ENCODE assay signal across 2 worm cellular contexts in the genomic region with DNA sequence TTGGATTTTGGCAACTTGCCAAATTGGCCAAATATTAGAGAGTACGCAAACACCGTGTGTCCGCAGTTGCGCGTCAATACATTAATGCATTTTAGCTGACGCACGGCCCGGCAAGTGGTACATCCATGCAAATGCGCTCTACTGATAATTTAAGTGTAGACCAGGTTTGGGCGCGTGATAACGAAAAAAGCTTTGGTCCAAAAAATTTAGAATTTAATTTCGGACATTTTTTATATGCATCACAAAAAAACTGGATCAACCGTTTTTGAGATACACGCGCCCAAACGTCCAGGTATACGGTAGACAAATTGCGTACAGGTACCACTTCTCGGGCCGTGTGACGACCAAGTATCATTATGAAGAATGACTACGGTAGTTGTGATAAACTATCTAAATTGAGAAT.
TF ChIP-seq lines count a peak whose summit lies in the region.

R186.8 (minus strand) TSS at position 58 of the 403 bp plus-strand sequence.

TF ChIP-seq in whole organism, L1 larva, 84 proteins besides CTCF, POLR2A, EP300 and RAD21 (continued from another document):
- peak; percentile 49 for TF ChIP-seq rnt-1 (tag; optimal IDR thresholded peaks at IDR 0.05; lab: Kevin White, UChicago)
- TF ChIP-seq egl-13 (tag; optimal IDR thresholded peaks at IDR 0.05; lab: Kevin White, UChicago), result peak; percentile 16
- TF ChIP-seq unc-86 (tag; optimal IDR thresholded peaks at IDR 0.05; lab: Kevin White, UChicago), result peak; percentile 5
- peak; percentile 82 for TF ChIP-seq snu-23 (GFP tag; optimal IDR thresholded peaks at IDR 0.05; lab: Kevin White, UChicago)
- peak; percentile 8 to 69 (median 58) for TF ChIP-seq dpl-1 (GFP tag; optimal IDR thresholded peaks at IDR 0.05; lab: Kevin White, UChicago)
- peak; percentile 53 to 62 for TF ChIP-seq efl-1 (optimal IDR thresholded peaks at IDR 0.05; lab: Kevin White, UChicago)
- TF ChIP-seq efl-1 (GFP tag; optimal IDR thresholded peaks at IDR 0.05 in 1 of 2; lab: Kevin White, UChicago), result peak; percentile 42 to 95
- peak; percentile 20 for TF ChIP-seq zip-4 (GFP tag; optimal IDR thresholded peaks at IDR 0.05; lab: Kevin White, UChicago)
- peak; percentile 85 for TF ChIP-seq nhr-71 (tag; optimal IDR thresholded peaks at IDR 0.05; lab: Kevin White, UChicago)
- peak; percentile 78 for TF ChIP-seq pax-3 (tag; optimal IDR thresholded peaks at IDR 0.05; lab: Kevin White, UChicago)
- TF ChIP-seq mep-1 (tag; optimal IDR thresholded peaks at IDR 0.05; lab: Kevin White, UChicago), result peak; percentile 49
- TF ChIP-seq nhr-90 (tag; optimal IDR thresholded peaks at IDR 0.05; lab: Kevin White, UChicago; ENCODE audit: poor library complexity), result peak; percentile 71
- peak; percentile 71 for TF ChIP-seq fkh-8 (tag; optimal IDR thresholded peaks at IDR 0.05; lab: Kevin White, UChicago)
- TF ChIP-seq C16A3.4 (tag; optimal IDR thresholded peaks at IDR 0.05; lab: Kevin White, UChicago), result peak; percentile 33
- TF ChIP-seq lin-15B (tag; optimal IDR thresholded peaks at IDR 0.05; lab: Kevin White, UChicago), result peak; percentile 62
- TF ChIP-seq blmp-1 (tag; optimal IDR thresholded peaks at IDR 0.05; lab: Kevin White, UChicago), result peak; percentile 7
- TF ChIP-seq irx-1 (tag; optimal IDR thresholded peaks at IDR 0.05; lab: Kevin White, UChicago), result peak; percentile 48
- peak; percentile 80 for TF ChIP-seq lin-14 (GFP tag; optimal IDR thresholded peaks at IDR 0.05; lab: Kevin White, UChicago)
- peak; percentile 70 for TF ChIP-seq tbx-2 (tag; optimal IDR thresholded peaks at IDR 0.05; lab: Kevin White, UChicago)
- peak; percentile 78 for TF ChIP-seq nhr-20 (tag; optimal IDR thresholded peaks at IDR 0.05; lab: Kevin White, UChicago)
- TF ChIP-seq F16B12.6 (tag; optimal IDR thresholded peaks at IDR 0.05; lab: Kevin White, UChicago), result peak; percentile 78
- peak in 1 of 3 experiments; percentile 51 for TF ChIP-seq ceh-82 (tag; optimal IDR thresholded peaks at IDR 0.05; lab: Kevin White, UChicago)
- peak; percentile 10 for TF ChIP-seq elt-2 (tag; optimal IDR thresholded peaks at IDR 0.05; lab: Kevin White, UChicago)

TF ChIP-seq in whole organism, young adult, 124 proteins besides CTCF, POLR2A, EP300 and RAD21 (continued from another document):
- peak; percentile 19 for TF ChIP-seq dpl-1 (GFP tag; optimal IDR thresholded peaks at IDR 0.05; lab: Kevin White, UChicago)
- peak; percentile 86 for TF ChIP-seq nfyb-1 (GFP tag; IDR thresholded peaks at IDR 0.05; lab: Robert Waterston, UW)
- peak; percentile 8 for TF ChIP-seq B0261.1 (tag; optimal IDR thresholded peaks at IDR 0.05; lab: Kevin White, UChicago)
TF ChIP-seq in whole organism, young adult: peak in this region for 51; not testable (repeated sequence) for 73.
